Worm (Caenorhabditis elegans) whole organism, midembryonic: ENCODE results near the gene nep-13.

ENCODE experiments used
- klf-2 ChIP-seq: fragments of 200-800 bp; sonication (Bioruptor generic); conservative IDR thresholded peaks from 2 replicates; pipeline ENCODE4 v1.3.6; 2022; ENCODE audit warnings: missing genetic modification reagents, missing genetic modification characterization, missing compliant biosample characterization
- ref-1 ChIP-seq: fragments of 200-800 bp; sonication (Bioruptor generic); conservative IDR thresholded peaks from 2 replicates; pipeline ENCODE4 v1.3.6; 2022; ENCODE audit warnings: missing genetic modification reagents, missing genetic modification characterization, missing compliant biosample characterization
- ztf-23 ChIP-seq: fragments of 200-800 bp; sonication (Bioruptor generic); IDR thresholded peaks from 2 replicates; pipeline ENCODE4 v1.3.6; 2022; ENCODE audit warnings: missing genetic modification reagents, missing genetic modification characterization, missing compliant biosample characterization

- TF ChIP-seq klf-2 (GFP tag; lab: Robert Waterston, UW) = no peak
- no peak for TF ChIP-seq ref-1 (GFP tag; lab: Robert Waterston, UW)
- TF ChIP-seq ztf-23 = no peak
Observed at ce11 chrII:3332039-3332438, 49.6 kb downstream of the nep-13 start, which contains the start of gene irld-27.
